Worm (Caenorhabditis elegans) whole organism, dauer: ENCODE measurements around the gene ins-16.

Source experiments
- unc-62 ChIP-seq: sonication (generic microtip); optimal IDR thresholded peaks from 2 replicates; lab custom pipeline; 2017; ENCODE audit warnings: missing biosample characterization, missing genetic modification reagents, missing genetic modification characterization

The ins-16 gene

ce11 chrIII:2057570-2057969 is 3.2 kb downstream of the ins-16 start, which contains the start of gene Y39A3A.2:
Gene Y39A3A.2 (minus strand): TSS chrIII:2057670.
- no peak for TF ChIP-seq unc-62

ce11 chrIII:2054084-2054483 is 6.7 kb downstream of the ins-16 start, which contains the start of gene M01E10.3:
Gene M01E10.3 (minus strand): TSS chrIII:2054184.
- TF ChIP-seq unc-62, result no peak

ce11 chrIII:2053433-2053832 is 7.3 kb downstream of the ins-16 start:
- TF ChIP-seq unc-62, result no peak

- TF ChIP-seq unc-62, result no peak
Measured at ce11 chrIII:2050494-2050893, 10.3 kb downstream of the ins-16 start.

ce11 chrIII:2049825-2050224 is 10.9 kb downstream of the ins-16 start:
- no peak for TF ChIP-seq unc-62

ce11 chrIII:2047907-2048306 is 12.8 kb downstream of the ins-16 start, which contains the start of gene dpy-1:
Gene dpy-1 (minus strand): TSS chrIII:2048007.
- TF ChIP-seq unc-62, result no peak

ce11 chrIII:2032327-2033093 is 28.2 kb downstream of the ins-16 start:
- TF ChIP-seq unc-62, result no peak

- no peak for TF ChIP-seq unc-62
Measured at ce11 chrIII:2031746-2032145, 29.0 kb downstream of the ins-16 start.

ce11 chrIII:2030776-2031565 is 29.8 kb downstream of the ins-16 start:
- TF ChIP-seq unc-62, result no peak

ce11 chrIII:2027517-2027916 is 33.2 kb downstream of the ins-16 start:
- no peak for TF ChIP-seq unc-62

- TF ChIP-seq unc-62, result no peak
Measured at ce11 chrIII:2021495-2021894, 39.3 kb downstream of the ins-16 start, which contains the start of gene ckr-2. Gene ckr-2 (minus strand): TSS chrIII:2021595.

ce11 chrIII:2015494-2015893 is 45.3 kb downstream of the ins-16 start:
- TF ChIP-seq unc-62, result no peak

ce11 chrIII:2013156-2013854 is 47.5 kb downstream of the ins-16 start:
- TF ChIP-seq unc-62, result no peak

ce11 chrIII:2012561-2012960 is 48.2 kb downstream of the ins-16 start:
- TF ChIP-seq unc-62, result no peak
